Worm (Caenorhabditis elegans) whole organism, young adult: ENCODE results near the gene C06A1.3.

ENCODE experiments used
- C17E4.6 ChIP-seq: fragments of 200-800 bp; sonication (Bioruptor generic); IDR thresholded peaks from 2 replicates; pipeline ENCODE4 v1.3.6; 2022; ENCODE audit warnings: missing genetic modification reagents, missing genetic modification characterization, missing compliant biosample characterization
- F33H1.4 ChIP-seq: fragments of 200-800 bp; sonication (Bioruptor generic); IDR thresholded peaks from 2 replicates; pipeline ENCODE4 v1.3.6; 2022; ENCODE audit warnings: missing genetic modification reagents, missing genetic modification characterization, missing compliant biosample characterization
- F49E8.2 ChIP-seq: sonication (generic microtip); optimal IDR thresholded peaks from 3 replicates; lab custom pipeline; 2017; ENCODE audit warnings: missing genetic modification characterization, mild to moderate bottlenecking, missing compliant biosample characterization, antibody characterized with exemption, moderate library complexity; ENCODE audit not compliant: insufficient read depth
- K11D2.4 ChIP-seq: fragments of 200-800 bp; sonication (Bioruptor generic); IDR thresholded peaks from 2 replicates; pipeline ENCODE4 v1.3.6; 2022; ENCODE audit warnings: missing genetic modification reagents, missing genetic modification characterization, missing compliant biosample characterization
- T26A5.8 ChIP-seq: sonication (generic microtip); optimal IDR thresholded peaks from 2 replicates; lab custom pipeline; 2016; ENCODE audit warnings: missing genetic modification characterization, missing compliant biosample characterization
- Y53G8AR.9 ChIP-seq: fragments of 200-800 bp; sonication (Bioruptor generic); conservative IDR thresholded peaks from 2 replicates; pipeline ENCODE4 v1.3.6; 2022; ENCODE audit warnings: missing genetic modification reagents, missing genetic modification characterization, missing compliant biosample characterization
- Y56A3A.18 ChIP-seq: fragments of 200-800 bp; sonication (Bioruptor generic); IDR thresholded peaks from 2 replicates; pipeline ENCODE4 v1.3.6; 2022; ENCODE audit warnings: missing genetic modification reagents, missing genetic modification characterization, missing compliant biosample characterization
- ZK185.1 ChIP-seq: sonication (generic microtip); optimal IDR thresholded peaks from 2 replicates; lab custom pipeline; 2016; ENCODE audit warnings: mild to moderate bottlenecking, missing genetic modification characterization, missing compliant biosample characterization; ENCODE audit not compliant: poor library complexity, severe bottlenecking
- akir-1 ChIP-seq: fragments of 200-800 bp; sonication (Bioruptor generic); optimal IDR thresholded peaks from 2 replicates; lab custom pipeline; 2018; ENCODE audit warnings: mild to moderate bottlenecking, missing genetic modification characterization, moderate library complexity, missing compliant biosample characterization
- atf-7 ChIP-seq: sonication (generic microtip); optimal IDR thresholded peaks from 2 replicates; lab custom pipeline; 2017; ENCODE audit warnings: mild to moderate bottlenecking, missing genetic modification characterization, missing compliant biosample characterization
- bed-1 ChIP-seq: fragments of 200-800 bp; sonication (Bioruptor generic); IDR thresholded peaks from 2 replicates; pipeline ENCODE4 v1.3.6; 2022; ENCODE audit warnings: missing genetic modification reagents, missing genetic modification characterization, missing compliant biosample characterization
- bed-2 ChIP-seq: fragments of 200-800 bp; sonication (Bioruptor generic); IDR thresholded peaks from 2 replicates; pipeline ENCODE4 v1.3.6; 2022; ENCODE audit warnings: missing genetic modification reagents, missing genetic modification characterization, missing compliant biosample characterization
- cebp-2 ChIP-seq: fragments of 200-800 bp; sonication (Bioruptor generic); IDR thresholded peaks from 2 replicates; pipeline ENCODE4 v1.3.6; 2022; ENCODE audit warnings: missing genetic modification characterization, missing compliant biosample characterization
- ceh-27 ChIP-seq: fragments of 200-800 bp; sonication (Bioruptor generic); optimal IDR thresholded peaks from 2 replicates; lab custom pipeline; 2018; ENCODE audit warnings: mild to moderate bottlenecking, missing genetic modification characterization, moderate library complexity, missing compliant biosample characterization
- dox-1 ChIP-seq: fragments of 200-800 bp; sonication (Bioruptor generic); IDR thresholded peaks from 2 replicates; pipeline ENCODE4 v1.3.6; 2022; ENCODE audit warnings: missing genetic modification reagents, missing genetic modification characterization, missing compliant biosample characterization
- dpff-1 ChIP-seq: sonication (generic microtip); optimal IDR thresholded peaks from 2 replicates; lab custom pipeline; 2017; ENCODE audit warnings: mild to moderate bottlenecking, missing genetic modification characterization, missing compliant biosample characterization
- egl-18 ChIP-seq: fragments of 200-800 bp; sonication (Bioruptor generic); IDR thresholded peaks from 2 replicates; pipeline ENCODE4 v1.3.6; 2022; ENCODE audit warnings: missing genetic modification reagents, missing genetic modification characterization, missing compliant biosample characterization
- ets-4 ChIP-seq: fragments of 200-800 bp; sonication (Bioruptor generic); optimal IDR thresholded peaks from 2 replicates; lab custom pipeline; 2018; ENCODE audit warnings: mild to moderate bottlenecking, missing genetic modification characterization, missing compliant biosample characterization
- fkh-3 ChIP-seq: sonication (generic microtip); optimal IDR thresholded peaks from 2 replicates; lab custom pipeline; 2016; ENCODE audit warnings: mild to moderate bottlenecking, missing genetic modification characterization, missing compliant biosample characterization
- gei-17 ChIP-seq: fragments of 200-800 bp; sonication (Bioruptor generic); optimal IDR thresholded peaks from 2 replicates; lab custom pipeline; 2018; ENCODE audit warnings: mild to moderate bottlenecking, missing genetic modification characterization, missing compliant biosample characterization
- hmg-20 ChIP-seq: fragments of 200-800 bp; sonication (Bioruptor generic); IDR thresholded peaks from 2 replicates; pipeline ENCODE4 v1.3.6; 2022; ENCODE audit warnings: missing genetic modification reagents, missing genetic modification characterization, missing compliant biosample characterization
- lag-1 ChIP-seq: fragments of 200-800 bp; sonication (Bioruptor generic); IDR thresholded peaks from 2 replicates; pipeline ENCODE4 v1.3.6; 2022; ENCODE audit warnings: missing genetic modification reagents, missing genetic modification characterization, missing compliant biosample characterization
- let-607 ChIP-seq, 2 experiments: fragments of 200-800 bp in 1 of 2; sonication (Bioruptor generic) in 1 of 2; sonication (generic microtip) in 1 of 2; optimal IDR thresholded peaks; 2 replicates each; lab custom pipeline; 2016 to 2018; ENCODE audit warnings: mild to moderate bottlenecking in 2 of 2, missing compliant biosample characterization in 2 of 2, missing genetic modification characterization in 2 of 2, moderate library complexity in 2 of 2, missing genotype in 1 of 2
- lin-26 ChIP-seq: fragments of 200-800 bp; sonication (Bioruptor generic); IDR thresholded peaks from 2 replicates; pipeline ENCODE4 v1.3.6; 2022; ENCODE audit warnings: missing genetic modification reagents, missing genetic modification characterization, missing compliant biosample characterization
- lin-35 ChIP-seq, 3 experiments: fragments of 150-350 bp in 2 of 3; sonication (generic microtip) in 1 of 3; optimal IDR thresholded peaks; 2 replicates each; lab custom pipeline; 2014 to 2018; ENCODE audit warnings: missing biosample characterization in 3 of 3, missing genetic modification characterization in 3 of 3, missing genetic modification reagents in 3 of 3
- lin-54 ChIP-seq: fragments of 200-800 bp; sonication (Bioruptor generic); optimal IDR thresholded peaks from 2 replicates; lab custom pipeline; 2018; ENCODE audit warnings: mild to moderate bottlenecking, missing genetic modification characterization, missing compliant biosample characterization
- lsy-27 ChIP-seq: sonication (generic microtip); optimal IDR thresholded peaks from 2 replicates; lab custom pipeline; 2017; ENCODE audit warnings: missing genetic modification characterization, mild to moderate bottlenecking, missing compliant biosample characterization, antibody characterized with exemption, missing genotype, borderline replicate concordance; ENCODE audit not compliant: insufficient read depth
- madf-10 ChIP-seq: sonication (generic microtip); optimal IDR thresholded peaks from 2 replicates; lab custom pipeline; 2016; ENCODE audit warnings: mild to moderate bottlenecking, missing genetic modification characterization, missing compliant biosample characterization
- madf-6 ChIP-seq: fragments of 200-800 bp; sonication (Bioruptor generic); IDR thresholded peaks from 2 replicates; pipeline ENCODE4 v1.3.6; 2022; ENCODE audit warnings: missing genetic modification reagents, missing genetic modification characterization, missing compliant biosample characterization
- mcd-1 ChIP-seq: fragments of 200-800 bp; sonication (Bioruptor generic); IDR thresholded peaks from 2 replicates; pipeline ENCODE4 v1.3.6; 2022; ENCODE audit warnings: missing genetic modification reagents, missing genetic modification characterization, missing compliant biosample characterization
- mxl-1 ChIP-seq: sonication (generic microtip); optimal IDR thresholded peaks from 2 replicates; lab custom pipeline; 2016; ENCODE audit warnings: missing genetic modification characterization, missing compliant biosample characterization
- nfya-1 ChIP-seq: sonication (generic microtip); optimal IDR thresholded peaks from 2 replicates; lab custom pipeline; 2017; ENCODE audit warnings: antibody characterized with exemption, missing compliant biosample characterization, missing genetic modification characterization, borderline replicate concordance; ENCODE audit not compliant: insufficient read depth
- nfyb-1 ChIP-seq: fragments of 200-800 bp; sonication (Bioruptor generic); IDR thresholded peaks from 2 replicates; pipeline ENCODE4 v1.3.6; 2022; ENCODE audit warnings: missing genetic modification reagents, missing genetic modification characterization, missing compliant biosample characterization
- nhr-80 ChIP-seq: sonication (generic microtip); optimal IDR thresholded peaks from 2 replicates; lab custom pipeline; 2016; ENCODE audit warnings: missing genetic modification characterization, missing compliant biosample characterization
- pbrm-1 ChIP-seq: fragments of 200-800 bp; sonication (Bioruptor generic); IDR thresholded peaks from 2 replicates; pipeline ENCODE4 v1.3.6; 2022; ENCODE audit warnings: missing genetic modification reagents, missing genetic modification characterization, missing compliant biosample characterization
- pha-4 ChIP-seq: fragments of 150-350 bp; sonication (generic microtip); optimal IDR thresholded peaks from 2 replicates; lab custom pipeline; 2014; ENCODE audit warnings: missing biosample characterization, missing genetic modification reagents, missing genetic modification characterization
- repo-1 ChIP-seq: sonication (generic microtip); optimal IDR thresholded peaks from 2 replicates; lab custom pipeline; 2017; ENCODE audit warnings: mild to moderate bottlenecking, missing genetic modification characterization, missing compliant biosample characterization
- rpc-1 ChIP-seq, 2 experiments: fragments of 150-350 bp in 1 of 2; sonication (generic microtip) in 1 of 2; optimal IDR thresholded peaks; 2 replicates each; lab custom pipeline; 2014 to 2018; ENCODE audit warnings: missing biosample characterization in 1 of 2, missing genetic modification characterization in 1 of 2, missing genetic modification reagents in 1 of 2, missing genotype in 1 of 2
- snpc-1.3 ChIP-seq: sonication (generic microtip); optimal IDR thresholded peaks from 2 replicates; lab custom pipeline; 2017; ENCODE audit warnings: missing genetic modification characterization, mild to moderate bottlenecking, missing compliant biosample characterization, antibody characterized with exemption, moderate library complexity, missing genotype, missing genetic modification reagents; ENCODE audit not compliant: insufficient read depth
- tbx-9 ChIP-seq: sonication (generic microtip); optimal IDR thresholded peaks from 2 replicates; lab custom pipeline; 2016; ENCODE audit warnings: borderline replicate concordance, missing genetic modification characterization, inconsistent platforms, missing compliant biosample characterization
- tlf-1 ChIP-seq: fragments of 200-800 bp; sonication (Bioruptor generic); optimal IDR thresholded peaks from 2 replicates; lab custom pipeline; 2018; ENCODE audit warnings: mild to moderate bottlenecking, missing genetic modification characterization, missing compliant biosample characterization
- unc-62 ChIP-seq: fragments of 150-350 bp; optimal IDR thresholded peaks from 2 replicates; lab custom pipeline; 2014; ENCODE audit warnings: missing biosample characterization, missing genetic modification reagents, missing genetic modification characterization
- xnd-1 ChIP-seq: sonication (generic microtip); optimal IDR thresholded peaks from 2 replicates; lab custom pipeline; 2016; ENCODE audit warnings: missing genotype, missing genetic modification reagents, missing genetic modification characterization, missing compliant biosample characterization
- ztf-3 ChIP-seq: fragments of 200-800 bp; sonication (Bioruptor generic); optimal IDR thresholded peaks from 2 replicates; lab custom pipeline; 2018; ENCODE audit warnings: mild to moderate bottlenecking, missing genetic modification characterization, missing compliant biosample characterization
- ztf-6 ChIP-seq: fragments of 200-800 bp; sonication (Bioruptor generic); IDR thresholded peaks from 2 replicates; pipeline ENCODE4 v1.3.6; 2022; ENCODE audit warnings: missing genetic modification reagents, missing genetic modification characterization, missing compliant biosample characterization

Gene C06A1.3

DNA sequence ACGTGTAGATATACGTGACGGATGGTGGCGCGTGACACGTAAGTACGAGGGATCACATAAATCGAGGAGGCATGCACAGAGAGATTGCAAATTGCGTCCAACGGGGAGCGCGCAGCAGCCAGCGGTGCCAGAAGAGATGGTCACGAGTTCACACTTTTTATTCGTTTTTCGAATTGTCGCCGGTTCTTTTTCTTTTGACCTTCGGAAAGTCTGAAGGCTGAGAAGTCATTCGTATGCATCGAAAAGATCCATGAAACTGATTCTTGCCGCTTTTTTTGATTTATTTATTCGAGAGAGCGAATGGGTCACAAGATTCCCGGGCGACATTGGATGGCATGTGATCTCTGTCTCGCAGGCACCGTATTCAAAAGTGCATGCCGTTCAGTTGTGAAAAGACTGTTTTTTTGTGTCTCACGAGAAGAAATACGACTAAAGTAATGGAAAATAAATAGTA lies 13.1 kb upstream of the C06A1.3 start (continued):
- TF ChIP-seq C17E4.6 (no peak), madf-6 (0 out of 2 replicates have a peak, but pooled peaks have one; percentile 21), nfyb-1 (GFP tag; lab: Robert Waterston, UW) (0 out of 2 replicates have a peak, but pooled peaks have one; percentile 50), lin-26 (peak; percentile 28; the same call in 1 of the 2 replicates), lsy-27 (tag; lab: Kevin White, UChicago) (no peak), lin-35 (GFP tag; optimal IDR thresholded peaks at IDR 0.05; lab: Kevin White, UChicago) (peak in 1 of 3 experiments; percentile 35), bed-1 (GFP tag; lab: Robert Waterston, UW) (0 out of 2 replicates have a peak, but pooled peaks have one; percentile 4), snpc-1.3 (no peak)

ce11 chrII:10559671-10560184 lies 12.3 kb upstream of the C06A1.3 start:
- no peak for TF ChIP-seq tlf-1
- TF ChIP-seq mxl-1 = no peak
- 0 out of 2 replicates have a peak, but pooled peaks have one; percentile 11 for TF ChIP-seq Y53G8AR.9
- no peak for TF ChIP-seq fkh-3 (tag; lab: Kevin White, UChicago)
- no peak for TF ChIP-seq T26A5.8
- TF ChIP-seq lag-1 (GFP tag; lab: Robert Waterston, UW) = no peak
- no peak for TF ChIP-seq K11D2.4 (GFP tag; lab: Robert Waterston, UW)
- TF ChIP-seq dpff-1 = no peak
- TF ChIP-seq nhr-80 = no peak
- no peak for TF ChIP-seq egl-18 (GFP tag; lab: Robert Waterston, UW)
- 0 out of 2 replicates have a peak, but pooled peaks have one; percentile 57 for TF ChIP-seq pbrm-1 (GFP tag; lab: Robert Waterston, UW)
- no peak for TF ChIP-seq cebp-2
- TF ChIP-seq mcd-1 (GFP tag; lab: Robert Waterston, UW) = no peak
- no peak for TF ChIP-seq ets-4 (GFP tag; lab: Kevin White, UChicago)
- TF ChIP-seq madf-10 (tag; lab: Kevin White, UChicago) = no peak
- TF ChIP-seq akir-1 (GFP tag; lab: Kevin White, UChicago) = no peak
- no peak for TF ChIP-seq gei-17
- TF ChIP-seq xnd-1 = no peak
- TF ChIP-seq repo-1 (tag; lab: Kevin White, UChicago) = no peak
- TF ChIP-seq F49E8.2 (tag; lab: Kevin White, UChicago) = peak; percentile 81
- TF ChIP-seq ztf-3 (GFP tag; lab: Kevin White, UChicago) = no peak
- TF ChIP-seq ZK185.1 = peak; percentile 6
- TF ChIP-seq let-607 (tag; optimal IDR thresholded peaks at IDR 0.05; lab: Kevin White, UChicago) = no peak
- TF ChIP-seq tbx-9 (tag; lab: Kevin White, UChicago) = no peak
- no peak for TF ChIP-seq pha-4
- TF ChIP-seq ceh-27 (GFP tag; lab: Kevin White, UChicago) = peak; percentile 1
- TF ChIP-seq nfya-1 (tag; lab: Kevin White, UChicago) = no peak
- TF ChIP-seq unc-62 (GFP tag; lab: Kevin White, UChicago) = no peak
- no peak for TF ChIP-seq dox-1 (GFP tag; lab: Robert Waterston, UW)
- TF ChIP-seq bed-2 (GFP tag; lab: Robert Waterston, UW) = no peak
- TF ChIP-seq atf-7 (tag; lab: Kevin White, UChicago) = no peak
- no peak for TF ChIP-seq ztf-6 (GFP tag; lab: Robert Waterston, UW)
- TF ChIP-seq F33H1.4 (GFP tag; lab: Robert Waterston, UW) = no peak
- TF ChIP-seq rpc-1 (optimal IDR thresholded peaks at IDR 0.05; lab: Kevin White, UChicago) = no peak
- TF ChIP-seq rpc-1 (tag; optimal IDR thresholded peaks at IDR 0.05; lab: Kevin White, UChicago) = no peak
- peak; percentile 11 for TF ChIP-seq snpc-1.3
- no peak for TF ChIP-seq hmg-20 (GFP tag; lab: Robert Waterston, UW)
- no peak for TF ChIP-seq Y56A3A.18
- TF ChIP-seq lin-54 = peak; percentile 23
